Fruit fly (Drosophila melanogaster): ENCODE results near the gene Sh3beta.

- TF ChIP-seq fd59A (GFP tag; optimal IDR thresholded peaks at IDR 0.05) (no peak), OdsH (GFP tag; optimal IDR thresholded peaks at IDR 0.05) (no peak), CG11294 (GFP tag; IDR thresholded peaks at IDR 0.05) (no peak), CG10631 (GFP tag; optimal IDR thresholded peaks at IDR 0.05) (no peak), Hr39 (GFP tag; optimal IDR thresholded peaks at IDR 0.05) (peak; percentile 57), Hr38 (GFP tag; optimal IDR thresholded peaks at IDR 0.05) (no peak), Met (GFP tag; optimal IDR thresholded peaks at IDR 0.05) (no peak), CG6808 (GFP tag; optimal IDR thresholded peaks at IDR 0.05) (no peak), Eip93F (GFP tag; optimal IDR thresholded peaks at IDR 0.05) (no peak), CG9139 (GFP tag; optimal IDR thresholded peaks at IDR 0.05) (no peak), CG3032 (tag; optimal IDR thresholded peaks at IDR 0.05) (peak; percentile 58), dac (GFP tag; optimal IDR thresholded peaks at IDR 0.05) (no peak)
Observed at dm6 chr3L:7323348-7323747, 45.7 kb downstream of the Sh3beta start, which contains the start of the genes RhoGEF4 and Rint1.

Data from whole organism, prepupa.